Worm (Caenorhabditis elegans) whole organism, L3 larva: ENCODE data around the gene ugt-53.

Experiments used
- R02D3.7 ChIP-seq: fragments of 150-350 bp; optimal IDR thresholded peaks from 2 replicates; lab custom pipeline; 2014; ENCODE audit warnings: missing biosample characterization, missing genetic modification characterization
- ZK546.5 ChIP-seq: sonication (generic microtip); optimal IDR thresholded peaks from 2 replicates; lab custom pipeline; 2017; ENCODE audit warnings: missing biosample characterization, missing genetic modification characterization
- aly-2 ChIP-seq: fragments of 150-350 bp; optimal IDR thresholded peaks from 2 replicates; lab custom pipeline; 2014; ENCODE audit warnings: missing biosample characterization, missing genetic modification characterization
- ama-1 ChIP-seq: fragments of 150-350 bp; optimal IDR thresholded peaks from 2 replicates; lab custom pipeline; 2018
- ceh-16 ChIP-seq: sonication (generic microtip); optimal IDR thresholded peaks from 2 replicates; lab custom pipeline; 2017; ENCODE audit warnings: missing biosample characterization, missing genetic modification characterization
- ceh-28 ChIP-seq: fragments of 150-350 bp; optimal IDR thresholded peaks from 2 replicates; lab custom pipeline; 2014; ENCODE audit warnings: missing biosample characterization, missing genetic modification reagents, missing genetic modification characterization
- ceh-82 ChIP-seq: fragments of 150-350 bp; optimal IDR thresholded peaks from 2 replicates; lab custom pipeline; 2014; ENCODE audit warnings: missing biosample characterization, missing genetic modification characterization
- ceh-9 ChIP-seq: sonication (generic microtip); optimal IDR thresholded peaks from 2 replicates; lab custom pipeline; 2018; ENCODE audit warnings: missing biosample characterization, missing genetic modification characterization
- egl-27 ChIP-seq: sonication (generic microtip); optimal IDR thresholded peaks from 4 replicates; lab custom pipeline; 2017; ENCODE audit warnings: missing biosample characterization, missing genetic modification reagents, missing genetic modification characterization
- egl-5 ChIP-seq: fragments of 150-350 bp; optimal IDR thresholded peaks from 2 replicates; lab custom pipeline; 2017; ENCODE audit warnings: missing biosample characterization, missing genetic modification reagents, missing genetic modification characterization, inconsistent platforms
- elt-2 ChIP-seq: sonication (generic microtip); optimal IDR thresholded peaks from 2 replicates; lab custom pipeline; 2016; ENCODE audit warnings: missing genetic modification reagents, mild to moderate bottlenecking, missing genetic modification characterization, missing compliant biosample characterization
- eor-1 ChIP-seq, 2 experiments: fragments of 150-350 bp; optimal IDR thresholded peaks; 2 replicates each; lab custom pipeline; 2014 to 2018; ENCODE audit warnings: missing biosample characterization in 2 of 2, missing genetic modification characterization in 2 of 2
- fkh-10 ChIP-seq: sonication (generic microtip); optimal IDR thresholded peaks from 2 replicates; lab custom pipeline; 2017; ENCODE audit warnings: missing biosample characterization, missing genetic modification reagents, missing genetic modification characterization
- fos-1 ChIP-seq: fragments of 150-350 bp; optimal IDR thresholded peaks from 2 replicates; lab custom pipeline; 2014; ENCODE audit warnings: missing biosample characterization, missing genetic modification characterization
- hmg-11 ChIP-seq: sonication (generic microtip); optimal IDR thresholded peaks from 2 replicates; lab custom pipeline; 2016; ENCODE audit warnings: missing genetic modification characterization, missing compliant biosample characterization
- lin-15B ChIP-seq: fragments of 150-350 bp; optimal IDR thresholded peaks from 2 replicates; lab custom pipeline; 2014; ENCODE audit warnings: missing biosample characterization, missing genetic modification characterization
- lsy-12 ChIP-seq: sonication (generic microtip); optimal IDR thresholded peaks from 2 replicates; lab custom pipeline; 2016; ENCODE audit warnings: mild to moderate bottlenecking, missing genetic modification characterization, missing compliant biosample characterization
- mdl-1 ChIP-seq: fragments of 150-350 bp; optimal IDR thresholded peaks from 2 replicates; lab custom pipeline; 2014; ENCODE audit warnings: missing biosample characterization, missing genetic modification characterization
- mml-1 ChIP-seq: fragments of 150-350 bp; sonication (generic microtip); optimal IDR thresholded peaks from 3 replicates; lab custom pipeline; 2014; ENCODE audit warnings: missing biosample characterization, missing genetic modification characterization
- nfya-1 ChIP-seq: sonication (generic microtip); optimal IDR thresholded peaks from 2 replicates; lab custom pipeline; 2017; ENCODE audit warnings: missing genetic modification characterization, mild to moderate bottlenecking, missing compliant biosample characterization, antibody characterized with exemption, moderate library complexity; ENCODE audit not compliant: insufficient read depth
- nhr-11 ChIP-seq: fragments of 150-350 bp; optimal IDR thresholded peaks from 2 replicates; lab custom pipeline; 2014; ENCODE audit warnings: missing biosample characterization, missing genetic modification characterization
- nhr-12 ChIP-seq: fragments of 150-350 bp; optimal IDR thresholded peaks from 2 replicates; lab custom pipeline; 2014; ENCODE audit warnings: missing biosample characterization, missing genetic modification characterization
- nhr-25 ChIP-seq: sonication (generic microtip); optimal IDR thresholded peaks from 2 replicates; lab custom pipeline; 2017; ENCODE audit warnings: missing biosample characterization, missing genetic modification characterization
- nhr-76 ChIP-seq: fragments of 150-350 bp; sonication (generic microtip); optimal IDR thresholded peaks from 5 replicates; lab custom pipeline; 2014; ENCODE audit warnings: missing biosample characterization, missing genetic modification characterization
- nhr-77 ChIP-seq: fragments of 150-350 bp; optimal IDR thresholded peaks from 2 replicates; lab custom pipeline; 2014; ENCODE audit warnings: missing biosample characterization, missing genetic modification characterization
- pha-4 ChIP-seq: fragments of 150-350 bp; optimal IDR thresholded peaks from 2 replicates; lab custom pipeline; 2014; ENCODE audit warnings: missing biosample characterization, missing genetic modification reagents, missing genetic modification characterization
- pqm-1 ChIP-seq: fragments of 150-350 bp; optimal IDR thresholded peaks from 2 replicates; lab custom pipeline; 2017; ENCODE audit warnings: missing biosample characterization, missing genetic modification characterization, inconsistent platforms
- sea-2 ChIP-seq: fragments of 150-350 bp; sonication (generic microtip); optimal IDR thresholded peaks from 4 replicates; lab custom pipeline; 2014; ENCODE audit warnings: missing biosample characterization, missing genetic modification reagents, missing genetic modification characterization
- snpc-4 ChIP-seq: fragments of 150-350 bp; optimal IDR thresholded peaks from 2 replicates; lab custom pipeline; 2014; ENCODE audit warnings: missing biosample characterization, missing genetic modification characterization
- tbx-2 ChIP-seq: sonication (generic microtip); optimal IDR thresholded peaks from 2 replicates; lab custom pipeline; 2016; ENCODE audit warnings: mild to moderate bottlenecking, missing genetic modification characterization, missing compliant biosample characterization
- unc-62 ChIP-seq: fragments of 150-350 bp; sonication (generic microtip); optimal IDR thresholded peaks from 4 replicates; lab custom pipeline; 2014; ENCODE audit warnings: missing biosample characterization, missing genetic modification reagents, missing genetic modification characterization
- ztf-11 ChIP-seq: fragments of 150-350 bp; optimal IDR thresholded peaks from 2 replicates; lab custom pipeline; 2014; ENCODE audit warnings: missing biosample characterization, missing genetic modification characterization
- ztf-4 ChIP-seq: fragments of 150-350 bp; optimal IDR thresholded peaks from 2 replicates; lab custom pipeline; 2014; ENCODE audit warnings: missing biosample characterization, missing genetic modification characterization

The ugt-53 gene

ce11 chrV:2810164-2810563 is 39.0 kb upstream of the ugt-53 start, which contains the start of gene F54E2.1:
Gene F54E2.1 (plus strand): TSS chrV:2810398.
- TF ChIP-seq R02D3.7 (tag; lab: Kevin White, UChicago) (no peak), nhr-77 (tag; lab: Kevin White, UChicago) (no peak), mml-1 (no peak), fos-1 (tag; lab: Kevin White, UChicago) (peak; percentile 64), lsy-12 (tag; lab: Kevin White, UChicago) (no peak), ama-1 (no peak), elt-2 (peak; percentile 95), eor-1 (tag; optimal IDR thresholded peaks at IDR 0.05; lab: Kevin White, UChicago) (no peak), pqm-1 (tag; lab: Kevin White, UChicago) (peak; percentile 94), unc-62 (GFP tag; lab: Kevin White, UChicago) (no peak)

DNA sequence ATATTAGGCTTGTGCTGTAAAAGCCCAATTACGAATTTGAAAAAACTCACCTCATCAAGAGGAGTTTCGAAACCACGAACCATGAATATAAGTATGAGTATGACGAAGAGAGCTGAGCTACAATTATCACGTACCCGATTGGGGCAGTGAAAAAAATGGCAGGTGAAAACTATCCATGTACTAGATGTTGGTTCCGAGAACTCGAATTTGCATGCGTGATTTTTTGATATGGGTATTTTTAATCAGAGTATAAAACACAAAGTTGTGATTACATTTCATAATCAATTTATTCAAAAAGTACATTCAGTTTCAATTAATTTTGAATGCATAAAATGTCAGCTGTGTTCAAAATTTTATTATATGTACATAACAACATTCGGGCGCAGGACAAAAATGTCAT is 35.3 kb upstream of the ugt-53 start, which contains the start of gene F54E2.9:
Gene F54E2.9, minus strand, starts transcription at position 132 of the 400 bp plus-strand sequence.
- TF ChIP-seq snpc-4 (tag; lab: Kevin White, UChicago): no peak
- no peak for TF ChIP-seq hmg-11
- no peak for TF ChIP-seq nhr-76 (tag; lab: Kevin White, UChicago)
- TF ChIP-seq nhr-25: no peak
- TF ChIP-seq sea-2 (GFP tag; lab: Kevin White, UChicago): no peak
- no peak for TF ChIP-seq lsy-12 (tag; lab: Kevin White, UChicago)
- TF ChIP-seq nhr-11: no peak
- no peak for TF ChIP-seq ceh-9 (tag; lab: Kevin White, UChicago)
- no peak for TF ChIP-seq egl-27 (tag; lab: Kevin White, UChicago)
- no peak for TF ChIP-seq egl-5 (tag; lab: Kevin White, UChicago)

- TF ChIP-seq ZK546.5 (tag; lab: Kevin White, UChicago): no peak
- TF ChIP-seq mdl-1: no peak
- TF ChIP-seq nhr-12 (tag; lab: Kevin White, UChicago): no peak
- TF ChIP-seq eor-1 (tag; optimal IDR thresholded peaks at IDR 0.05; lab: Kevin White, UChicago): no peak
- TF ChIP-seq nhr-11: no peak
- TF ChIP-seq ama-1: no peak
Observed at ce11 chrV:2815956-2816355, 33.2 kb upstream of the ugt-53 start, which contains the start of gene F54E2.5. Gene F54E2.5 (minus strand): TSS chrV:2816056.

DNA sequence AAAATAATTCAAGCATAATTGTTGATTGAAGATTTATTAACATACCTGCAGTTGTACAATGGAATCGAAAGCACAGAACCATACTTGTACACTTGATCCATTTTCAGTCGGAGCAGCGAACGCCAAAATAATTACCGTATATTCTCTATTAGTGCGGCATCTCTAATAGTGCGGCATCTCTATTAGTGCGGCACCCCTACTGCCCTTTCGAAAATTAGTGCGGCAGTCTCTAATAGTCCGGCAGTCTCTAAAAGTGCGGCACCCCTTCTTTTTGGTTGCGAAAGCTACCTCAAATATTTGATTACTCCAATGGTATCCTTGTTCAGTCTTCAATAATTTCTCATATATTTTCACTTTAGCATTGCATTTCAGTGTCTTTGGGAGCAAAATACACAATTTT is 31.0 kb upstream of the ugt-53 start, which contains the start of gene srt-34:
Gene srt-34, minus strand, starts transcription at position 101 of the 400 bp plus-strand sequence.
- TF ChIP-seq sea-2 (GFP tag; lab: Kevin White, UChicago): no peak
- no peak for TF ChIP-seq lin-15B
- no peak for TF ChIP-seq ZK546.5 (tag; lab: Kevin White, UChicago)
- TF ChIP-seq tbx-2: no peak
- TF ChIP-seq ceh-28 (tag; lab: Kevin White, UChicago): no peak
- TF ChIP-seq pha-4 (tag; lab: Kevin White, UChicago): no peak
- TF ChIP-seq lsy-12 (tag; lab: Kevin White, UChicago): no peak
- no peak for TF ChIP-seq fkh-10 (GFP tag; lab: Kevin White, UChicago)
- TF ChIP-seq unc-62 (GFP tag; lab: Kevin White, UChicago): no peak
- TF ChIP-seq ztf-11 (tag; lab: Kevin White, UChicago): no peak
- no peak for TF ChIP-seq aly-2 (tag; lab: Kevin White, UChicago)
- no peak for TF ChIP-seq ceh-9 (tag; lab: Kevin White, UChicago)
- TF ChIP-seq ceh-16 (tag; lab: Kevin White, UChicago): no peak
- TF ChIP-seq mml-1: no peak
- no peak for TF ChIP-seq hmg-11
- TF ChIP-seq ztf-4 (tag; lab: Kevin White, UChicago): no peak
- TF ChIP-seq ceh-82 (tag; lab: Kevin White, UChicago): no peak

DNA sequence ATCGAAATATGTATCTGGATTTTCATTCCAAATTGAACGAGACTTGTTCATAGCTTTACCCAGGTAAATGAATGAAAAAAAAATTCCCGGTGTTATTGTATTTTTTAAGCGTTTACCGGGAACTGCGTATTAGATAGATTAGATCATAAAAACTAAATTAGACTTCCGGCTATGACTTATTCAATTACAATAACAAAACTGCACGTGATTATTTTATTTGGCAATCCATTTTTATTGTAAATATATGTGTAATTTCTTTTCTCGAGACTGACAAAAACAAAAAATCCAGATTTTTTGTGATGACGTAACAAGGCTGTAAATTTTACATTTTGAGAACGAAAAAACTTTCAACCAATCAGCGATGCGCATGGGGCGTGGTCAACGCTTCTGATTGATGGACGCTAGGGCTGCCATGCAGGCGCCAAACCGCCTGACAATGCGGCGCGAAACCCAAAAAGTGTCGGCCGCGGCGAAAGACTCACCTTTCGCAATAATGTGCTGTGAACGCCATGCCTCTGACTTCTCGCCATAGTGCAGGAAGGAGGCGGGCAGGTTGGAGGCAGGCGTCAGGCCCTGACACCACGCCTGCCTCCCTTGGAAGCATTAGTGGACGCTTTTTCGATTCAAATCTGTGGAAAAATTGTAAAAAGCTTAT is 27.4 kb upstream of the ugt-53 start, which contains the start of gene srh-36:
Gene srh-36, minus strand, starts transcription at position 51 of the 655 bp plus-strand sequence.
- TF ChIP-seq nfya-1 (peak; percentile 46), egl-27 (tag; lab: Kevin White, UChicago) (no peak), ceh-28 (tag; lab: Kevin White, UChicago) (no peak)
